Worm (Caenorhabditis elegans) whole organism, young adult: ENCODE results near the gene mab-5.
A peak's percentile ranks its signal among the peaks of the same experiment; 100 is the strongest.

Experiments used
- C17E4.6 ChIP-seq: fragments of 200-800 bp; sonication (Bioruptor generic); IDR thresholded peaks from 2 replicates; pipeline ENCODE4 v1.3.6; 2022; ENCODE audit warnings: missing genetic modification reagents, missing genetic modification characterization, missing compliant biosample characterization
- D2030.7 ChIP-seq: fragments of 200-800 bp; sonication (Bioruptor generic); IDR thresholded peaks from 2 replicates; pipeline ENCODE4 v1.3.6; 2022; ENCODE audit warnings: missing genetic modification reagents, missing genetic modification characterization, missing compliant biosample characterization
- F22D6.2 ChIP-seq: sonication (generic microtip); optimal IDR thresholded peaks from 2 replicates; lab custom pipeline; 2016; ENCODE audit warnings: mild to moderate bottlenecking, missing genetic modification characterization, missing compliant biosample characterization
- F49E8.2 ChIP-seq: sonication (generic microtip); optimal IDR thresholded peaks from 3 replicates; lab custom pipeline; 2017; ENCODE audit warnings: missing genetic modification characterization, mild to moderate bottlenecking, missing compliant biosample characterization, antibody characterized with exemption, moderate library complexity; ENCODE audit not compliant: insufficient read depth
- F52B5.7 ChIP-seq: sonication (generic microtip); optimal IDR thresholded peaks from 2 replicates; lab custom pipeline; 2016; ENCODE audit warnings: mild to moderate bottlenecking, missing genetic modification characterization, missing compliant biosample characterization
- F57C9.4 ChIP-seq: sonication (generic microtip); optimal IDR thresholded peaks from 2 replicates; lab custom pipeline; 2017; ENCODE audit warnings: mild to moderate bottlenecking, missing genetic modification characterization, missing compliant biosample characterization
- T07F8.4 ChIP-seq: sonication (generic microtip); optimal IDR thresholded peaks from 2 replicates; lab custom pipeline; 2016; ENCODE audit warnings: mild to moderate bottlenecking, missing genetic modification characterization, moderate library complexity, missing compliant biosample characterization
- Y53G8AR.9 ChIP-seq: fragments of 200-800 bp; sonication (Bioruptor generic); conservative IDR thresholded peaks from 2 replicates; pipeline ENCODE4 v1.3.6; 2022; ENCODE audit warnings: missing genetic modification reagents, missing genetic modification characterization, missing compliant biosample characterization
- Y56A3A.18 ChIP-seq: fragments of 200-800 bp; sonication (Bioruptor generic); IDR thresholded peaks from 2 replicates; pipeline ENCODE4 v1.3.6; 2022; ENCODE audit warnings: missing genetic modification reagents, missing genetic modification characterization, missing compliant biosample characterization
- ama-1 ChIP-seq, 3 experiments: fragments of 150-350 bp in 1 of 3; sonication (generic microtip) in 2 of 3; optimal IDR thresholded peaks; 2 replicates each; lab custom pipeline; 2014 to 2018; ENCODE audit warnings: missing biosample characterization in 2 of 3, missing genetic modification characterization in 2 of 3, missing genetic modification reagents in 2 of 3
- aptf-3 ChIP-seq: fragments of 200-800 bp; sonication (Bioruptor generic); IDR thresholded peaks from 2 replicates; pipeline ENCODE4 v1.3.6; 2022; ENCODE audit warnings: missing genetic modification characterization, missing compliant biosample characterization
- athp-1 ChIP-seq: sonication (generic microtip); optimal IDR thresholded peaks from 2 replicates; lab custom pipeline; 2017; ENCODE audit warnings: mild to moderate bottlenecking, missing genetic modification characterization, missing compliant biosample characterization
- bed-2 ChIP-seq: fragments of 200-800 bp; sonication (Bioruptor generic); IDR thresholded peaks from 2 replicates; pipeline ENCODE4 v1.3.6; 2022; ENCODE audit warnings: missing genetic modification reagents, missing genetic modification characterization, missing compliant biosample characterization
- ccch-3 ChIP-seq: fragments of 200-800 bp; sonication (Bioruptor generic); optimal IDR thresholded peaks from 2 replicates; lab custom pipeline; 2018; ENCODE audit warnings: mild to moderate bottlenecking, missing genetic modification characterization, missing compliant biosample characterization
- ceh-100 ChIP-seq: fragments of 200-800 bp; sonication (Bioruptor generic); IDR thresholded peaks from 2 replicates; pipeline ENCODE4 v1.3.6; 2022; ENCODE audit warnings: missing genetic modification reagents, missing genetic modification characterization, missing compliant biosample characterization
- ceh-91 ChIP-seq: fragments of 200-800 bp; sonication (Bioruptor generic); IDR thresholded peaks from 2 replicates; pipeline ENCODE4 v1.3.6; 2022; ENCODE audit warnings: missing genetic modification reagents, missing genetic modification characterization, missing compliant biosample characterization
- dox-1 ChIP-seq: fragments of 200-800 bp; sonication (Bioruptor generic); IDR thresholded peaks from 2 replicates; pipeline ENCODE4 v1.3.6; 2022; ENCODE audit warnings: missing genetic modification reagents, missing genetic modification characterization, missing compliant biosample characterization
- dpff-1 ChIP-seq: sonication (generic microtip); optimal IDR thresholded peaks from 2 replicates; lab custom pipeline; 2017; ENCODE audit warnings: mild to moderate bottlenecking, missing genetic modification characterization, missing compliant biosample characterization
- dpl-1 ChIP-seq: fragments of 150-350 bp; optimal IDR thresholded peaks from 2 replicates; lab custom pipeline; 2014; ENCODE audit warnings: missing biosample characterization, missing genetic modification reagents, missing genetic modification characterization
- efl-1 ChIP-seq: fragments of 150-350 bp; optimal IDR thresholded peaks from 2 replicates; lab custom pipeline; 2014; ENCODE audit warnings: missing biosample characterization, missing genetic modification reagents, missing genetic modification characterization
- egl-18 ChIP-seq: fragments of 200-800 bp; sonication (Bioruptor generic); IDR thresholded peaks from 2 replicates; pipeline ENCODE4 v1.3.6; 2022; ENCODE audit warnings: missing genetic modification reagents, missing genetic modification characterization, missing compliant biosample characterization
- egrh-3 ChIP-seq: fragments of 200-800 bp; sonication (Bioruptor generic); IDR thresholded peaks from 2 replicates; pipeline ENCODE4 v1.3.6; 2022; ENCODE audit warnings: missing genetic modification reagents, missing genetic modification characterization, missing compliant biosample characterization
- ekl-4 ChIP-seq: fragments of 200-800 bp; sonication (Bioruptor generic); IDR thresholded peaks from 2 replicates; pipeline ENCODE4 v1.3.6; 2022; ENCODE audit warnings: missing genetic modification reagents, missing genetic modification characterization, missing compliant biosample characterization
- ets-4 ChIP-seq: fragments of 200-800 bp; sonication (Bioruptor generic); optimal IDR thresholded peaks from 2 replicates; lab custom pipeline; 2018; ENCODE audit warnings: mild to moderate bottlenecking, missing genetic modification characterization, missing compliant biosample characterization
- him-1 ChIP-seq: sonication (generic microtip); optimal IDR thresholded peaks from 2 replicates; lab custom pipeline; 2016; ENCODE audit warnings: missing genotype, missing genetic modification reagents, missing genetic modification characterization, missing compliant biosample characterization
- hmg-20 ChIP-seq: fragments of 200-800 bp; sonication (Bioruptor generic); IDR thresholded peaks from 2 replicates; pipeline ENCODE4 v1.3.6; 2022; ENCODE audit warnings: missing genetic modification reagents, missing genetic modification characterization, missing compliant biosample characterization
- lin-35 ChIP-seq, 3 experiments: fragments of 150-350 bp in 2 of 3; sonication (generic microtip) in 1 of 3; optimal IDR thresholded peaks; 2 replicates each; lab custom pipeline; 2014 to 2018; ENCODE audit warnings: missing biosample characterization in 3 of 3, missing genetic modification characterization in 3 of 3, missing genetic modification reagents in 3 of 3
- lin-40 ChIP-seq: sonication (generic microtip); optimal IDR thresholded peaks from 2 replicates; lab custom pipeline; 2016; ENCODE audit warnings: missing genetic modification characterization, mild to moderate bottlenecking, missing compliant biosample characterization, missing genotype, missing genetic modification reagents
- lsl-1 ChIP-seq: fragments of 200-800 bp; sonication (Bioruptor generic); optimal IDR thresholded peaks from 2 replicates; lab custom pipeline; 2018; ENCODE audit warnings: mild to moderate bottlenecking, missing genetic modification characterization, moderate library complexity, missing compliant biosample characterization
- madf-6 ChIP-seq: fragments of 200-800 bp; sonication (Bioruptor generic); IDR thresholded peaks from 2 replicates; pipeline ENCODE4 v1.3.6; 2022; ENCODE audit warnings: missing genetic modification reagents, missing genetic modification characterization, missing compliant biosample characterization
- madf-8 ChIP-seq: fragments of 200-800 bp; sonication (Bioruptor generic); conservative IDR thresholded peaks from 2 replicates; pipeline ENCODE4 v1.3.6; 2022; ENCODE audit warnings: missing genetic modification reagents, missing genetic modification characterization, missing compliant biosample characterization
- mcd-1 ChIP-seq: fragments of 200-800 bp; sonication (Bioruptor generic); IDR thresholded peaks from 2 replicates; pipeline ENCODE4 v1.3.6; 2022; ENCODE audit warnings: missing genetic modification reagents, missing genetic modification characterization, missing compliant biosample characterization
- nhr-120 ChIP-seq: fragments of 200-800 bp; sonication (Bioruptor generic); IDR thresholded peaks from 2 replicates; pipeline ENCODE4 v1.3.6; 2022; ENCODE audit warnings: missing genetic modification characterization, missing compliant biosample characterization
- nhr-80 ChIP-seq: sonication (generic microtip); optimal IDR thresholded peaks from 2 replicates; lab custom pipeline; 2016; ENCODE audit warnings: missing genetic modification characterization, missing compliant biosample characterization
- rcor-1 ChIP-seq: fragments of 200-800 bp; sonication (Bioruptor generic); IDR thresholded peaks from 2 replicates; pipeline ENCODE4 v1.3.6; 2022; ENCODE audit warnings: missing genetic modification reagents, missing genetic modification characterization, missing compliant biosample characterization
- repo-1 ChIP-seq: sonication (generic microtip); optimal IDR thresholded peaks from 2 replicates; lab custom pipeline; 2017; ENCODE audit warnings: mild to moderate bottlenecking, missing genetic modification characterization, missing compliant biosample characterization
- sea-2 ChIP-seq: fragments of 200-800 bp; sonication (Bioruptor generic); IDR thresholded peaks from 2 replicates; pipeline ENCODE4 v1.3.6; 2022; ENCODE audit warnings: missing genetic modification characterization, missing compliant biosample characterization
- snpc-1.3 ChIP-seq: sonication (generic microtip); optimal IDR thresholded peaks from 2 replicates; lab custom pipeline; 2017; ENCODE audit warnings: missing genetic modification characterization, mild to moderate bottlenecking, missing compliant biosample characterization, antibody characterized with exemption, moderate library complexity, missing genotype, missing genetic modification reagents; ENCODE audit not compliant: insufficient read depth
- snpc-4 ChIP-seq, 5 experiments: fragments of 150-350 bp in 1 of 5; sonication (generic microtip) in 4 of 5; optimal IDR thresholded peaks; 2 replicates each; lab custom pipeline; 2014 to 2018; ENCODE audit warnings: missing genetic modification characterization in 5 of 5, missing biosample characterization in 3 of 5, antibody characterized with exemption in 2 of 5, mild to moderate bottlenecking in 2 of 5, missing compliant biosample characterization in 2 of 5, missing genotype in 2 of 5, moderate library complexity in 2 of 5, missing genetic modification reagents in 1 of 5
- unc-130 ChIP-seq: sonication (generic microtip); optimal IDR thresholded peaks from 2 replicates; lab custom pipeline; 2016; ENCODE audit warnings: missing genetic modification reagents, missing genetic modification characterization, missing compliant biosample characterization
- unc-62 ChIP-seq: fragments of 150-350 bp; optimal IDR thresholded peaks from 2 replicates; lab custom pipeline; 2014; ENCODE audit warnings: missing biosample characterization, missing genetic modification reagents, missing genetic modification characterization
- zfh-2 ChIP-seq: fragments of 200-800 bp; sonication (Bioruptor generic); conservative IDR thresholded peaks from 2 replicates; pipeline ENCODE4 v1.3.6; 2022; ENCODE audit warnings: missing genetic modification reagents, missing genetic modification characterization, missing compliant biosample characterization
- zim-3 ChIP-seq: sonication (generic microtip); optimal IDR thresholded peaks from 2 replicates; lab custom pipeline; 2017; ENCODE audit warnings: mild to moderate bottlenecking, missing genetic modification characterization, moderate library complexity, missing compliant biosample characterization
- ztf-18 ChIP-seq: sonication (generic microtip); optimal IDR thresholded peaks from 2 replicates; lab custom pipeline; 2016; ENCODE audit warnings: missing genotype, mild to moderate bottlenecking, missing genetic modification characterization, missing compliant biosample characterization
- ztf-3 ChIP-seq: fragments of 200-800 bp; sonication (Bioruptor generic); optimal IDR thresholded peaks from 2 replicates; lab custom pipeline; 2018; ENCODE audit warnings: mild to moderate bottlenecking, missing genetic modification characterization, missing compliant biosample characterization
- ztf-6 ChIP-seq: fragments of 200-800 bp; sonication (Bioruptor generic); IDR thresholded peaks from 2 replicates; pipeline ENCODE4 v1.3.6; 2022; ENCODE audit warnings: missing genetic modification reagents, missing genetic modification characterization, missing compliant biosample characterization

Gene mab-5

ce11 chrIII:7795311-7795710 is 12.1 kb upstream of the mab-5 start, which contains the start of gene cyk-7 (continued):
- peak; percentile 64 for TF ChIP-seq him-1
- peak; percentile 77 for TF ChIP-seq dpl-1
- TF ChIP-seq zfh-2 (GFP tag; lab: Robert Waterston, UW), result no peak
- TF ChIP-seq egrh-3 (GFP tag; lab: Robert Waterston, UW), result no peak
- TF ChIP-seq F49E8.2, result peak; percentile 13
- TF ChIP-seq C17E4.6 (GFP tag; lab: Robert Waterston, UW), result no peak; the same call in 1 of the 2 replicates
- peak; percentile 85 for TF ChIP-seq snpc-1.3
- peak; percentile 56 for TF ChIP-seq madf-8 (GFP tag; lab: Robert Waterston, UW)
- TF ChIP-seq ama-1 (optimal IDR thresholded peaks at IDR 0.05; lab: Kevin White, UChicago), result no peak
- no peak for TF ChIP-seq ama-1 (GFP tag; optimal IDR thresholded peaks at IDR 0.05; lab: Kevin White, UChicago)
- TF ChIP-seq madf-6 (GFP tag; lab: Robert Waterston, UW), result no peak; the same call in none of the 2 replicates
- no peak; the same call in 1 of the 2 replicates for TF ChIP-seq dox-1
- no peak for TF ChIP-seq unc-62 (GFP tag; lab: Kevin White, UChicago)
- TF ChIP-seq bed-2 (GFP tag; lab: Robert Waterston, UW), result no peak
- no peak for TF ChIP-seq F52B5.7
- TF ChIP-seq lin-40 (tag; lab: Kevin White, UChicago), result no peak
- no peak for TF ChIP-seq F22D6.2
- no peak for TF ChIP-seq zim-3
- peak; percentile 21 to 78 (median 51) for TF ChIP-seq lin-35 (GFP tag; optimal IDR thresholded peaks at IDR 0.05; lab: Kevin White, UChicago)
- TF ChIP-seq efl-1, result peak; percentile 77
- no peak for TF ChIP-seq repo-1
- no peak for TF ChIP-seq nhr-80
- TF ChIP-seq ztf-18 (tag; lab: Kevin White, UChicago), result peak; percentile 97
- TF ChIP-seq ztf-6 (GFP tag; lab: Robert Waterston, UW), result no peak
- no peak for TF ChIP-seq ccch-3 (GFP tag; lab: Kevin White, UChicago)
- no peak for TF ChIP-seq aptf-3 (GFP tag; lab: Robert Waterston, UW)
- no peak for TF ChIP-seq hmg-20 (GFP tag; lab: Robert Waterston, UW)
- TF ChIP-seq snpc-4 (GFP tag; optimal IDR thresholded peaks at IDR 0.05; lab: Kevin White, UChicago), result no peak
- TF ChIP-seq snpc-4 (tag; optimal IDR thresholded peaks at IDR 0.05; lab: Kevin White, UChicago), result peak in 1 of 4 experiments; percentile 28
- TF ChIP-seq ceh-91, result peak; percentile 59; the same call in 1 of the 2 replicates
- TF ChIP-seq ceh-100 (GFP tag; lab: Robert Waterston, UW), result 0 out of 2 replicates have a peak, but pooled peaks have one; percentile 13
- TF ChIP-seq ekl-4 (GFP tag; lab: Robert Waterston, UW), result no peak
- no peak for TF ChIP-seq dpff-1 (tag; lab: Kevin White, UChicago)
- no peak for TF ChIP-seq F57C9.4 (tag; lab: Kevin White, UChicago)
- peak; percentile 61 for TF ChIP-seq rcor-1 (GFP tag; lab: Robert Waterston, UW)
- no peak for TF ChIP-seq ztf-3
- peak; percentile 74 for TF ChIP-seq lsl-1 (GFP tag; lab: Kevin White, UChicago)
- no peak for TF ChIP-seq sea-2
- TF ChIP-seq D2030.7 (GFP tag; lab: Robert Waterston, UW), result peak; percentile 61

DNA sequence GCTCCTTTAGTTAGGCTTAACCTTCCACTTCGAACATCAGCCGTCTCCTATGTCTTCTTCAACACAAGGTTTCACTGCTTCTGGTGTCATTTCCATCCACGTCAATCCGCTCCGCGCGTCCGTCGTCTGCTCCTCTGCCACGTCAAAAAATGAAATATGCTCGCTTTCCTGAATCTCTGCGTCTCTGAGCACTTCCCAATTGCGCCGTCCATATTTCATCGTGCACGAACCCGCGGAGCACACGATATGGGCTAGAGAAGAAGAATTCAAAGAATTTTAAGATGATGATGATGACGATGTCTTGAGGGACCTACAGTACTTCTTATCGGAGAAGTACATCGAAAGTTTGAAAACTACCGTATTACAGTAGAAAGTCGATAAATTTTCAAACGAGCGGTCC is 9.7 kb upstream of the mab-5 start:
- TF ChIP-seq dox-1 (no peak), athp-1 (tag; lab: Kevin White, UChicago) (no peak), nhr-120 (GFP tag; lab: Robert Waterston, UW) (no peak), Y56A3A.18 (no peak), mcd-1 (GFP tag; lab: Robert Waterston, UW) (no peak), Y53G8AR.9 (GFP tag; lab: Robert Waterston, UW) (no peak), egl-18 (GFP tag; lab: Robert Waterston, UW) (no peak), unc-130 (GFP tag; lab: Kevin White, UChicago) (no peak), T07F8.4 (tag; lab: Kevin White, UChicago) (no peak), ets-4 (no peak), dpff-1 (tag; lab: Kevin White, UChicago) (no peak)
